Worm (Caenorhabditis elegans): ENCODE results near the gene rmh-2.

The rmh-2 gene

DNA sequence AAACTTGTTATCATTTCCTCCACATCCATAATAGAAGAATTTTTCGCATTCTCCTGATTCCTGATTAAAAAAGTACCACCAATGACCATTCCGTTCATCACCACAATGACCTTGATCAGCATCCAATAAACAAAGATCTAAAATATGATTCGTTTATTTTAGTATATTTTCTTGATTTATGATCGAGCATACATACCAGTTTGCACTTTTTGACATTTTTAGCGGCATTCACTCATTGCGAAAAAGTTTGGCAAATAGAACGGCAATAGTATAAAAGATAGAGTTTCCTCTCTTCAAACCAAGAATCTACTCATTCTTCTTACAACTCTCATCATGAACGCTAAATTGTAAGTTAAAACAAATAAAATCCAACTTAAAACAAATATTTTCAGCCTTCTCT lies 16.7 kb downstream of the rmh-2 start, which contains the start of gene fipr-10:
fipr-10 (plus strand) TSS at position 301 of the 400 bp plus-strand sequence.
- TF ChIP-seq Y53F4B.3 (GFP tag; IDR thresholded peaks at IDR 0.05) (no peak), madf-3 (GFP tag; IDR thresholded peaks at IDR 0.05) (no peak), egrh-3 (GFP tag; IDR thresholded peaks at IDR 0.05) (no peak), F57C9.4 (tag; optimal IDR thresholded peaks at IDR 0.05) (no peak), ztf-22 (GFP tag; optimal IDR thresholded peaks at IDR 0.05) (no peak), tbp1 (GFP tag; optimal IDR thresholded peaks at IDR 0.05) (no peak), ZK185.1 (tag; optimal IDR thresholded peaks at IDR 0.05; ENCODE audit: poor library complexity, severe bottlenecking) (no peak), ama-1 (optimal IDR thresholded peaks at IDR 0.05) (no peak), ama-1 (GFP tag; optimal IDR thresholded peaks at IDR 0.05) (no peak), Y56A3A.18 (GFP tag; IDR thresholded peaks at IDR 0.05) (no peak), nhr-120 (GFP tag; IDR thresholded peaks at IDR 0.05) (no peak), him-1 (tag; optimal IDR thresholded peaks at IDR 0.05) (no peak), F39B2.1 (GFP tag; IDR thresholded peaks at IDR 0.05) (no peak)

DNA sequence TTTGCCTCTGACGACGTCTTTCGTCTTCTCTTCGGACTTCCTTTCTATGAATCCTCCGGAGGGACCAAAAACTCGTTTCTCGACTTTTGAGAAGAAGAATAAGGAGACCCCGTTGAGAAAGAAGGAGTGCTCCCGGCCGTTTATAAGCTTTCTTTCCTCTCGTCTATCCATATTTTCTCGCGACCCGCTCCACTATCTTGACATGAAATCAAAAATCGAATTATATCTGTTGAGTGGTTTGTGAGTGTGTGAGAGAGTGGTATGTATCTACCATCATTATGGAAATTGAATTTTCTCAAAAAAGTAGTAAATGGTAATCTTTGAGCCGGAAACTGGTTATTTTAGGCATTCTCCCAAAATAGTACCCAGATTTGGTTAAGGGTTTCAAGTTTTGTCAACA lies 19.4 kb downstream of the rmh-2 start:
- TF ChIP-seq aptf-2 (GFP tag; conservative IDR thresholded peaks at IDR 0.05) (no peak), ztf-26 (tag; optimal IDR thresholded peaks at IDR 0.05) (no peak), madf-3 (GFP tag; IDR thresholded peaks at IDR 0.05) (no peak), tbx-9 (tag; optimal IDR thresholded peaks at IDR 0.05; ENCODE audit: borderline replicate concordance) (no peak), egl-18 (GFP tag; IDR thresholded peaks at IDR 0.05) (no peak), mel-28 (tag; optimal IDR thresholded peaks at IDR 0.05; ENCODE audit: borderline replicate concordance) (no peak), unc-130 (GFP tag; optimal IDR thresholded peaks at IDR 0.05) (no peak), F57A8.1 (GFP tag; optimal IDR thresholded peaks at IDR 0.05) (no peak), lin-54 (GFP tag; optimal IDR thresholded peaks at IDR 0.05) (no peak), let-607 (tag; optimal IDR thresholded peaks at IDR 0.05) (no peak), zim-3 (tag; optimal IDR thresholded peaks at IDR 0.05) (no peak), B0261.1 (tag; optimal IDR thresholded peaks at IDR 0.05) (no peak), F57C9.4 (tag; optimal IDR thresholded peaks at IDR 0.05) (no peak)

DNA sequence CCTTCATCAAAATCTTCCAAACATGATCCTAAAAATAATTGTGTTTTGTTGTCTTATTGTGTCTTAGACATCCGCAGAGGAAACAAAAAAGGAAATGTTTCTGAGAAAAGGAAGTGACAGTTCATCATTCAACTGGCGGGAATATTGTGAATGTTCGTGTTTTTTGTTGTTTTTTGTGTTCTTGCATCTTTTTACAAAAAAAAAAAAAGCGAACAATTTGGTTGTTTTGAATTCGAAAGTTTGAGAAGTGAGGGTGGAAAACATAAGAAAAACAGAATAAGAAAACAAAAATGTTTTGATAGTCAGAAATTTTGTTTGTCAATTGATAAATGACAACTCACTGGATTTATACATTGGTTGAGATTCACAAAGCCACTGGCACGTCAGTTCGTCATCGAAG lies 21.0 kb downstream of the rmh-2 start:
- TF ChIP-seq T07F8.4 (tag; optimal IDR thresholded peaks at IDR 0.05) (no peak), F23B12.7 (tag; optimal IDR thresholded peaks at IDR 0.05; ENCODE audit: insufficient read depth) (no peak)

DNA sequence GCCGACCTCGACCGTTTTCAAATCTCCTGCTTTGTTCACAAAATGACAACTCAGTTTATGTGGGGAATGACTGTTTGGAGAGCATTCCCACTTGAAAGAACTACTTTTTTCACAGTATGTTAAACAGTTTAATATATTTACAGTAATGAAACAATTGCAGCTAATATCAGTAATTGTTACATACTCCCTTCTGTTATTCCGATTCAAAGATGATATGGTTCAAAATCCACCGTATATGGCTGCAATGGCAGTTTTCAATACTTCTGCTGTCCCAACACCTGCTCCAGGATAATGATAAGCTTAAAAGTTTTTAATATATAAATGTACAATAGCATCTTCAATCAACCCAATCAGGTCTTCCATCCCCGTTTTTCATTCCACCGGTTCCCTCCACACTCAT lies 23.4 kb downstream of the rmh-2 start:
- TF ChIP-seq mel-28 (tag; optimal IDR thresholded peaks at IDR 0.05; ENCODE audit: borderline replicate concordance) (no peak), madf-8 (GFP tag; conservative IDR thresholded peaks at IDR 0.05) (no peak)

DNA sequence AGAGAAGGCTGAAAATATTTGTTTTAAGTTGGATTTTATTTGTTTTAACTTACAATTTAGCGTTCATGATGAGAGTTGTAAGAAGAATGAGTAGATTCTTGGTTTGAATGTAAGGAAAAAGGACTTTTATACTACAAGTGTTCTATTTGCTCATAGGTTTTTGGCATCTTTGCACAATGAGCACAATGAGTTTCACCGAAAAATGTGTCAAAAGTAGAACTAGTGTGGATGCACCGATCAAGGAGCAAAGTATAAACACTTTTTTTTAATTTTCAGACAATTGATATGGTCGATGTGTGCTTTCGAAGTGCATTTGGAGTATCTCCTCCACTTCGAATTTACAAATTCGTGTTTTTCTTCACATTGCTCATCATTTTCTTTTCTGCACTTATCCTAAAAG lies 24.5 kb downstream of the rmh-2 start, which contains the start of gene fipr-11:
fipr-11 (minus strand) TSS at position 101 of the 400 bp plus-strand sequence.
- no peak for TF ChIP-seq T07F8.4 (tag; optimal IDR thresholded peaks at IDR 0.05)
- no peak for TF ChIP-seq hlh-12 (tag; optimal IDR thresholded peaks at IDR 0.05)
- TF ChIP-seq nhr-27 (tag; optimal IDR thresholded peaks at IDR 0.05) = no peak
- no peak for TF ChIP-seq ceh-40 (GFP tag; IDR thresholded peaks at IDR 0.05)
- no peak for TF ChIP-seq lsl-1 (GFP tag; optimal IDR thresholded peaks at IDR 0.05)
- no peak for TF ChIP-seq akir-1 (GFP tag; optimal IDR thresholded peaks at IDR 0.05)
- TF ChIP-seq sea-2 (GFP tag; IDR thresholded peaks at IDR 0.05) = no peak
- TF ChIP-seq F22D6.2 (tag; optimal IDR thresholded peaks at IDR 0.05) = no peak

Measured in whole organism, young adult.